Worm (Caenorhabditis elegans) whole organism, L4 larva: ENCODE data around the gene pup-2.
A peak's percentile ranks its signal among the peaks of the same experiment; 100 is the strongest.

Source experiments
- F49E8.2 ChIP-seq: sonication (generic microtip); optimal IDR thresholded peaks from 2 replicates; lab custom pipeline; 2016; ENCODE audit warnings: missing compliant biosample characterization, mild to moderate bottlenecking, missing genetic modification characterization, borderline replicate concordance
- R02D3.7 ChIP-seq: fragments of 150-350 bp; sonication (generic microtip); optimal IDR thresholded peaks from 3 replicates; lab custom pipeline; 2014; ENCODE audit warnings: missing biosample characterization, missing genetic modification characterization
- T20F7.1 ChIP-seq: fragments of 200-800 bp; sonication (Bioruptor generic); optimal IDR thresholded peaks from 2 replicates; lab custom pipeline; 2018; ENCODE audit warnings: mild to moderate bottlenecking, missing genetic modification characterization, missing compliant biosample characterization
- T26A8.4 ChIP-seq: fragments of 200-800 bp; sonication (Bioruptor generic); IDR thresholded peaks from 2 replicates; pipeline ENCODE4 v1.3.6; 2022; ENCODE audit warnings: missing genetic modification characterization, missing compliant biosample characterization
- Y5F2A.4 ChIP-seq: fragments of 200-800 bp; sonication (Bioruptor generic); optimal IDR thresholded peaks from 2 replicates; lab custom pipeline; 2018; ENCODE audit warnings: mild to moderate bottlenecking, missing genetic modification characterization, missing compliant biosample characterization
- aha-1 ChIP-seq: fragments of 150-350 bp; peaks from one replicate; lab custom pipeline; 2014; ENCODE audit warnings: missing biosample characterization, missing genetic modification characterization
- ceh-20 ChIP-seq: fragments of 200-800 bp; sonication (Bioruptor generic); IDR thresholded peaks from 2 replicates; pipeline ENCODE4 v1.3.6; 2022; ENCODE audit warnings: missing genetic modification reagents, missing genetic modification characterization, missing compliant biosample characterization
- ceh-82 ChIP-seq: sonication (generic microtip); optimal IDR thresholded peaks from 2 replicates; lab custom pipeline; 2017; ENCODE audit warnings: missing biosample characterization, missing genetic modification characterization
- cey-2 ChIP-seq: sonication (generic microtip); optimal IDR thresholded peaks from 3 replicates; lab custom pipeline; 2017; ENCODE audit warnings: missing genetic modification characterization, mild to moderate bottlenecking, missing compliant biosample characterization, antibody characterized with exemption, borderline replicate concordance; ENCODE audit not compliant: insufficient read depth
- daf-12 ChIP-seq: fragments of 150-350 bp; optimal IDR thresholded peaks from 2 replicates; lab custom pipeline; 2014; ENCODE audit warnings: missing biosample characterization, missing genetic modification reagents, missing genetic modification characterization
- daf-16 ChIP-seq, 3 experiments: sonication (generic microtip); optimal IDR thresholded peaks; 2 replicates each; lab custom pipeline; 2016 to 2017; ENCODE audit warnings: missing genetic modification characterization in 3 of 3, missing genetic modification reagents in 3 of 3, mild to moderate bottlenecking in 2 of 3, missing compliant biosample characterization in 2 of 3, missing biosample characterization in 1 of 3, moderate library complexity in 1 of 3
- daf-8 ChIP-seq: fragments of 200-800 bp; sonication (Bioruptor generic); IDR thresholded peaks from 2 replicates; pipeline ENCODE4 v1.3.6; 2022; ENCODE audit warnings: missing genetic modification characterization, missing compliant biosample characterization
- dmd-6 ChIP-seq: fragments of 200-800 bp; sonication (Bioruptor generic); IDR thresholded peaks from 2 replicates; pipeline ENCODE4 v1.3.6; 2022; ENCODE audit warnings: missing genetic modification reagents, missing genetic modification characterization, missing compliant biosample characterization
- dmd-9 ChIP-seq: fragments of 200-800 bp; sonication (Bioruptor generic); IDR thresholded peaks from 2 replicates; pipeline ENCODE4 v1.3.6; 2022; ENCODE audit warnings: missing genetic modification reagents, missing genetic modification characterization, missing compliant biosample characterization
- dpl-1 ChIP-seq: fragments of 150-350 bp; optimal IDR thresholded peaks from 2 replicates; lab custom pipeline; 2014; ENCODE audit warnings: missing biosample characterization, missing genetic modification reagents, missing genetic modification characterization
- dve-1 ChIP-seq: sonication (generic microtip); optimal IDR thresholded peaks from 2 replicates; lab custom pipeline; 2017; ENCODE audit warnings: antibody characterized with exemption, mild to moderate bottlenecking, missing genetic modification characterization, missing compliant biosample characterization; ENCODE audit not compliant: insufficient read depth
- fos-1 ChIP-seq: fragments of 150-350 bp; optimal IDR thresholded peaks from 2 replicates; lab custom pipeline; 2014; ENCODE audit warnings: missing biosample characterization, missing genetic modification characterization
- hif-1 ChIP-seq, 2 experiments: sonication (generic microtip); optimal IDR thresholded peaks; 2 replicates each; lab custom pipeline; 2016 to 2017; ENCODE audit warnings: missing compliant biosample characterization in 2 of 2, missing genetic modification characterization in 2 of 2, missing genetic modification reagents in 2 of 2, missing genotype in 2 of 2, mild to moderate bottlenecking in 1 of 2
- hlh-11 ChIP-seq: fragments of 200-800 bp; sonication (Bioruptor generic); optimal IDR thresholded peaks from 2 replicates; lab custom pipeline; 2018; ENCODE audit warnings: mild to moderate bottlenecking, missing genetic modification characterization, missing compliant biosample characterization
- hlh-30 ChIP-seq: sonication (generic microtip); optimal IDR thresholded peaks from 2 replicates; lab custom pipeline; 2017; ENCODE audit warnings: antibody characterized with exemption, mild to moderate bottlenecking, missing genetic modification characterization, missing compliant biosample characterization; ENCODE audit not compliant: insufficient read depth
- hmg-1.1 ChIP-seq: fragments of 200-800 bp; sonication (Bioruptor generic); IDR thresholded peaks from 2 replicates; pipeline ENCODE4 v1.3.6; 2022; ENCODE audit warnings: missing genetic modification reagents, missing genetic modification characterization, missing compliant biosample characterization
- lin-1 ChIP-seq: fragments of 200-800 bp; sonication (Bioruptor generic); IDR thresholded peaks from 2 replicates; pipeline ENCODE4 v1.3.6; 2022; ENCODE audit warnings: missing genetic modification reagents, missing genetic modification characterization, missing compliant biosample characterization
- lin-39 ChIP-seq: fragments of 150-350 bp; optimal IDR thresholded peaks from 2 replicates; lab custom pipeline; 2014; ENCODE audit warnings: missing biosample characterization, missing genetic modification reagents, missing genetic modification characterization
- lsy-2 ChIP-seq, 2 experiments: fragments of 150-350 bp in 1 of 2; sonication (generic microtip) in 1 of 2; optimal IDR thresholded peaks; 2 replicates each; lab custom pipeline; 2014 to 2017; ENCODE audit warnings: missing biosample characterization in 2 of 2, missing genetic modification characterization in 2 of 2
- madf-5 ChIP-seq, 2 experiments: fragments of 200-800 bp; sonication (Bioruptor generic); IDR thresholded peaks; 2 replicates each; pipeline ENCODE4 v1.3.6; 2022; ENCODE audit warnings: missing compliant biosample characterization in 2 of 2, missing genetic modification characterization in 2 of 2
- mdl-1 ChIP-seq, 2 experiments: fragments of 150-350 bp in 1 of 2; sonication (generic microtip) in 1 of 2; optimal IDR thresholded peaks; 2 replicates each; lab custom pipeline; 2014 to 2017; ENCODE audit warnings: missing biosample characterization in 2 of 2, missing genetic modification characterization in 2 of 2
- mdt-29 ChIP-seq: fragments of 200-800 bp; sonication (Bioruptor generic); IDR thresholded peaks from 2 replicates; pipeline ENCODE4 v1.3.6; 2022; ENCODE audit warnings: missing genetic modification reagents, missing genetic modification characterization, missing compliant biosample characterization
- mep-1 ChIP-seq: fragments of 150-350 bp; sonication (generic microtip); optimal IDR thresholded peaks from 3 replicates; lab custom pipeline; 2014; ENCODE audit warnings: missing biosample characterization, missing genetic modification characterization
- mes-2 ChIP-seq: sonication (generic microtip); optimal IDR thresholded peaks from 2 replicates; lab custom pipeline; 2016; ENCODE audit warnings: missing genotype, mild to moderate bottlenecking, missing genetic modification characterization, missing compliant biosample characterization; ENCODE audit not compliant: poor library complexity, severe bottlenecking
- nhr-102 ChIP-seq: sonication (generic microtip); optimal IDR thresholded peaks from 2 replicates; lab custom pipeline; 2016; ENCODE audit warnings: mild to moderate bottlenecking, missing genetic modification characterization, moderate library complexity, missing compliant biosample characterization
- nhr-28 ChIP-seq: fragments of 150-350 bp; optimal IDR thresholded peaks from 2 replicates; lab custom pipeline; 2014; ENCODE audit warnings: missing biosample characterization, missing genetic modification characterization
- nhr-41 ChIP-seq: fragments of 200-800 bp; sonication (Bioruptor generic); IDR thresholded peaks from 2 replicates; pipeline ENCODE4 v1.3.6; 2022; ENCODE audit warnings: missing genetic modification reagents, missing genetic modification characterization, missing compliant biosample characterization
- nhr-48 ChIP-seq: sonication (generic microtip); optimal IDR thresholded peaks from 2 replicates; lab custom pipeline; 2016; ENCODE audit warnings: mild to moderate bottlenecking, missing genetic modification characterization, missing compliant biosample characterization
- nhr-76 ChIP-seq: fragments of 150-350 bp; optimal IDR thresholded peaks from 2 replicates; lab custom pipeline; 2014; ENCODE audit warnings: missing biosample characterization, missing genetic modification characterization
- nhr-77 ChIP-seq: fragments of 150-350 bp; optimal IDR thresholded peaks from 2 replicates; lab custom pipeline; 2014; ENCODE audit warnings: missing biosample characterization, missing genetic modification characterization
- pha-4 ChIP-seq, 2 experiments: fragments of 150-350 bp in 1 of 2; fragments of 200-800 bp in 1 of 2; sonication (Bioruptor generic) in 1 of 2; IDR thresholded peaks in 1 of 2; optimal IDR thresholded peaks in 1 of 2; 2 replicates each; pipeline versions ENCODE4 v1.3.6 to Lab custom; 2014 to 2022; ENCODE audit warnings: missing genetic modification characterization in 2 of 2, missing genetic modification reagents in 2 of 2, missing biosample characterization in 1 of 2, missing compliant biosample characterization in 1 of 2
- php-3 ChIP-seq: fragments of 200-800 bp; sonication (Bioruptor generic); IDR thresholded peaks from 2 replicates; pipeline ENCODE4 v1.3.6; 2022; ENCODE audit warnings: missing genetic modification reagents, missing genetic modification characterization, missing compliant biosample characterization
- pqm-1 ChIP-seq: sonication (generic microtip); optimal IDR thresholded peaks from 2 replicates; lab custom pipeline; 2017; ENCODE audit warnings: missing biosample characterization, missing genetic modification characterization
- set-16 ChIP-seq: fragments of 200-800 bp; sonication (Bioruptor generic); IDR thresholded peaks from 2 replicates; pipeline ENCODE4 v1.3.6; 2022; ENCODE audit warnings: missing genetic modification reagents, missing genetic modification characterization, missing compliant biosample characterization
- spr-1 ChIP-seq: sonication (generic microtip); optimal IDR thresholded peaks from 2 replicates; lab custom pipeline; 2016; ENCODE audit warnings: mild to moderate bottlenecking, missing genetic modification characterization, missing compliant biosample characterization
- spr-3 ChIP-seq: fragments of 200-800 bp; sonication (Bioruptor generic); optimal IDR thresholded peaks from 2 replicates; lab custom pipeline; 2018; ENCODE audit warnings: mild to moderate bottlenecking, missing genetic modification characterization, missing compliant biosample characterization
- tra-1 ChIP-seq: fragments of 200-800 bp; sonication (Bioruptor generic); IDR thresholded peaks from 2 replicates; pipeline ENCODE4 v1.3.6; 2022; ENCODE audit warnings: missing genetic modification reagents, missing genetic modification characterization, missing compliant biosample characterization
- unc-130 ChIP-seq: sonication (generic microtip); optimal IDR thresholded peaks from 2 replicates; lab custom pipeline; 2016; ENCODE audit warnings: missing genetic modification reagents, missing genetic modification characterization, missing compliant biosample characterization
- unc-62 ChIP-seq, 3 experiments: fragments of 150-350 bp in 1 of 3; sonication (generic microtip); optimal IDR thresholded peaks in 2 of 3; peaks in 1 of 3; 1 replicate in 1 of 3; 2 replicates in 2 of 3; lab custom pipeline; 2014 to 2017; ENCODE audit warnings: missing biosample characterization in 3 of 3, missing genetic modification characterization in 3 of 3, missing genetic modification reagents in 3 of 3, missing genotype in 1 of 3
- zfp-2 ChIP-seq: sonication (generic microtip); optimal IDR thresholded peaks from 2 replicates; lab custom pipeline; 2016; ENCODE audit warnings: mild to moderate bottlenecking, missing genetic modification characterization, missing compliant biosample characterization
- zfp-3 ChIP-seq: fragments of 200-800 bp; sonication (Bioruptor generic); conservative IDR thresholded peaks from 2 replicates; pipeline ENCODE4 v1.3.6; 2022; ENCODE audit warnings: missing genetic modification reagents, missing genetic modification characterization, missing compliant biosample characterization
- zip-11 ChIP-seq: fragments of 200-800 bp; sonication (Bioruptor generic); IDR thresholded peaks from 2 replicates; pipeline ENCODE4 v1.3.6; 2022; ENCODE audit warnings: missing genetic modification characterization, missing compliant biosample characterization
- ztf-7 ChIP-seq: fragments of 150-350 bp; optimal IDR thresholded peaks from 2 replicates; lab custom pipeline; 2014; ENCODE audit warnings: missing biosample characterization, missing genetic modification characterization

Gene pup-2

DNA sequence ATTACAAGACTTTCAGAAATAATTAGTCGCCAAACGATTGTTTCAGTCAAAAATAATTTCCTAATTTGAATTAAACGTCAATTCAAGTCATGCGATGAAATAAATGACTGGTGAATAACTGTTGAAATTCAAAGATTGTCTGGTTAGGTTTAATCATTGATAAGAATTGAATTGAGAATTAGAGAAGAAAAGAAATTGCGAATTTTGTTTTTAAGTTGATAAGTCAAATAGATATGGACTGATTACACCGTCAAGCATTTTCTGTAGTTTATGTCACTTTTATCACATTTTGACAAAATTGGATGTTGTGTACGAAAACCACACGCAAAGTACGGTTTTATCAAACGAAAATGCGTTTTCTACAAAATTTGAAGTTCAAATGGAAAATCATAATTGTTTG lies 15.5 kb downstream of the pup-2 start:
- peak; percentile 97 for TF ChIP-seq dve-1 (tag; lab: Kevin White, UChicago)
- no peak for TF ChIP-seq zip-11 (GFP tag; lab: Robert Waterston, UW)
- TF ChIP-seq nhr-41 (GFP tag; lab: Robert Waterston, UW): peak; percentile 57; the same call in 1 of the 2 replicates
- peak; percentile 86 for TF ChIP-seq aha-1
- no peak for TF ChIP-seq mdt-29 (GFP tag; lab: Robert Waterston, UW)
- TF ChIP-seq spr-1 (tag; lab: Kevin White, UChicago): no peak
- peak; percentile 12 for TF ChIP-seq cey-2 (tag; lab: Kevin White, UChicago)
- TF ChIP-seq php-3 (GFP tag; lab: Robert Waterston, UW): peak; percentile 59; the same call in 1 of the 2 replicates
- no peak for TF ChIP-seq spr-3 (GFP tag; lab: Kevin White, UChicago)
- TF ChIP-seq hlh-30 (tag; lab: Kevin White, UChicago): peak; percentile 62
- TF ChIP-seq F49E8.2 (tag; lab: Kevin White, UChicago): no peak
- TF ChIP-seq pha-4 (GFP tag; IDR thresholded peaks at IDR 0.05; lab: Robert Waterston, UW): no peak; the same call in 1 of the 2 replicates
- no peak for TF ChIP-seq pha-4 (tag; optimal IDR thresholded peaks at IDR 0.05; lab: Kevin White, UChicago)
- TF ChIP-seq unc-130: no peak
- TF ChIP-seq zfp-2 (tag; lab: Kevin White, UChicago): no peak
- no peak for TF ChIP-seq ceh-82 (tag; lab: Kevin White, UChicago)
- TF ChIP-seq T20F7.1 (GFP tag; lab: Kevin White, UChicago): peak; percentile 58
- TF ChIP-seq madf-5 (GFP tag; IDR thresholded peaks at IDR 0.05; lab: Robert Waterston, UW): no peak
- peak; percentile 97 for TF ChIP-seq nhr-77 (tag; lab: Kevin White, UChicago)
- no peak for TF ChIP-seq R02D3.7 (tag; lab: Kevin White, UChicago)
- peak; percentile 67 for TF ChIP-seq nhr-48 (tag; lab: Kevin White, UChicago)
- peak; percentile 86 for TF ChIP-seq hlh-11 (tag; lab: Kevin White, UChicago)
- TF ChIP-seq nhr-28 (tag; lab: Kevin White, UChicago): peak; percentile 99
- TF ChIP-seq daf-8 (GFP tag; lab: Robert Waterston, UW): no peak
- TF ChIP-seq set-16 (GFP tag; lab: Robert Waterston, UW): no peak
- no peak for TF ChIP-seq ceh-20
- peak in 1 of 2 experiments; percentile 26 for TF ChIP-seq daf-16 (GFP tag; optimal IDR thresholded peaks at IDR 0.05; lab: Kevin White, UChicago)
- peak; percentile 94 for TF ChIP-seq daf-16 (tag; optimal IDR thresholded peaks at IDR 0.05; lab: Kevin White, UChicago)
- peak; percentile 59 for TF ChIP-seq lin-1 (GFP tag; lab: Robert Waterston, UW)
- 0 out of 2 replicates have a peak, but pooled peaks have one; percentile 23 for TF ChIP-seq T26A8.4 (GFP tag; lab: Robert Waterston, UW)
- TF ChIP-seq nhr-102: peak; percentile 79
- TF ChIP-seq ztf-7 (tag; lab: Kevin White, UChicago): peak; percentile 41
- no peak for TF ChIP-seq zfp-3 (GFP tag; lab: Robert Waterston, UW)
- no peak for TF ChIP-seq nhr-76
- no peak for TF ChIP-seq lin-39
- TF ChIP-seq hmg-1.1 (GFP tag; lab: Robert Waterston, UW): no peak
- TF ChIP-seq Y5F2A.4 (GFP tag; lab: Kevin White, UChicago): no peak
- no peak for TF ChIP-seq fos-1 (tag; lab: Kevin White, UChicago)
- TF ChIP-seq lsy-2 (tag; optimal IDR thresholded peaks at IDR 0.05; lab: Kevin White, UChicago): peak in 1 of 2 experiments; percentile 58
- no peak for TF ChIP-seq mes-2 (tag; lab: Kevin White, UChicago)
- peak in 1 of 2 experiments; percentile 47 for TF ChIP-seq hif-1 (tag; optimal IDR thresholded peaks at IDR 0.05; lab: Kevin White, UChicago)
- TF ChIP-seq dmd-9 (GFP tag; lab: Robert Waterston, UW): no peak
- peak; percentile 73 for TF ChIP-seq mep-1 (tag; lab: Kevin White, UChicago)
- TF ChIP-seq dmd-6 (GFP tag; lab: Robert Waterston, UW): peak; percentile 93
- TF ChIP-seq unc-62 (GFP tag; optimal IDR thresholded peaks at IDR 0.05 in 1 of 2; lab: Kevin White, UChicago): peak; percentile 15 to 98
- TF ChIP-seq unc-62 (tag; optimal IDR thresholded peaks at IDR 0.05; lab: Kevin White, UChicago): no peak
- peak; percentile 22 for TF ChIP-seq dpl-1 (GFP tag; lab: Kevin White, UChicago)
- TF ChIP-seq tra-1 (GFP tag; lab: Robert Waterston, UW): peak; percentile 88
- no peak for TF ChIP-seq mdl-1 (tag; optimal IDR thresholded peaks at IDR 0.05; lab: Kevin White, UChicago)
- TF ChIP-seq daf-12 (tag; lab: Kevin White, UChicago): no peak
- peak; percentile 82 for TF ChIP-seq pqm-1 (tag; lab: Kevin White, UChicago)
